Worm (Caenorhabditis elegans) whole organism, early embryonic: Measurements from ENCODE around the gene nprl-3.

ENCODE experiments used
- B0310.2 ChIP-seq: sonication (generic microtip); optimal IDR thresholded peaks from 2 replicates; lab custom pipeline; 2016; ENCODE audit warnings: mild to moderate bottlenecking, missing genetic modification characterization, missing compliant biosample characterization
- ama-1 ChIP-seq: fragments of 150-350 bp; optimal IDR thresholded peaks from 2 replicates; lab custom pipeline; 2014
- ceh-13 ChIP-seq: fragments of 200-800 bp; sonication (Bioruptor generic); optimal IDR thresholded peaks from 2 replicates; lab custom pipeline; 2018; ENCODE audit warnings: mild to moderate bottlenecking, missing genetic modification characterization, missing compliant biosample characterization
- ceh-36 ChIP-seq: sonication (generic microtip); optimal IDR thresholded peaks from 2 replicates; lab custom pipeline; 2016; ENCODE audit warnings: missing genetic modification characterization, inconsistent platforms, missing compliant biosample characterization
- ets-7 ChIP-seq: sonication (generic microtip); optimal IDR thresholded peaks from 2 replicates; lab custom pipeline; 2016; ENCODE audit warnings: missing genotype, missing genetic modification characterization, missing compliant biosample characterization
- flt-1 ChIP-seq: fragments of 200-800 bp; sonication (Bioruptor generic); IDR thresholded peaks from 2 replicates; pipeline ENCODE4 v1.3.6; 2022; ENCODE audit warnings: missing genetic modification characterization, missing compliant biosample characterization
- hmg-4 ChIP-seq: fragments of 200-800 bp; sonication (Bioruptor generic); optimal IDR thresholded peaks from 2 replicates; lab custom pipeline; 2018; ENCODE audit warnings: mild to moderate bottlenecking, missing genetic modification characterization, missing compliant biosample characterization
- hnd-1 ChIP-seq: sonication (generic microtip); optimal IDR thresholded peaks from 2 replicates; lab custom pipeline; 2016; ENCODE audit warnings: missing genetic modification characterization, missing compliant biosample characterization
- tbx-11 ChIP-seq: fragments of 200-800 bp; sonication (Bioruptor generic); IDR thresholded peaks from 2 replicates; pipeline ENCODE4 v1.3.6; 2022; ENCODE audit warnings: missing genetic modification characterization, missing compliant biosample characterization
- tbx-37 ChIP-seq: fragments of 200-800 bp; sonication (Bioruptor generic); conservative IDR thresholded peaks from 2 replicates; pipeline ENCODE4 v1.3.6; 2022; ENCODE audit warnings: missing genetic modification reagents, missing genetic modification characterization, missing compliant biosample characterization

ce11 chrIV:8318799-8319198 lies 21.5 kb downstream of the nprl-3 start:
- no peak for TF ChIP-seq ama-1 (lab: Kevin White, UChicago)
- no peak for TF ChIP-seq tbx-11 (GFP tag; lab: Robert Waterston, UW)
- no peak for TF ChIP-seq flt-1 (GFP tag; lab: Robert Waterston, UW)
- no peak for TF ChIP-seq ceh-13 (GFP tag; lab: Kevin White, UChicago)
- TF ChIP-seq ceh-36 (tag; lab: Kevin White, UChicago) = no peak
- TF ChIP-seq hnd-1 (tag; lab: Kevin White, UChicago) = no peak
- no peak for TF ChIP-seq ets-7 (tag; lab: Kevin White, UChicago)
- no peak for TF ChIP-seq hmg-4 (GFP tag; lab: Kevin White, UChicago)
- no peak for TF ChIP-seq tbx-37 (GFP tag; lab: Robert Waterston, UW)
- TF ChIP-seq B0310.2 (tag; lab: Kevin White, UChicago) = no peak
